Worm (Caenorhabditis elegans): Measurements from ENCODE around the gene cyp-34A7.

cyp-34A7 gene

ce11 chrV:3935892-3936478 is 27.6 kb downstream of the cyp-34A7 start, which contains the start of gene cyp-35A5:
TSS of gene cyp-35A5 (plus strand) at chrV:3936326.
- no peak for TF ChIP-seq athp-1 (tag; optimal IDR thresholded peaks at IDR 0.05)
- TF ChIP-seq nhr-80 (tag; optimal IDR thresholded peaks at IDR 0.05): peak; percentile 5

DNA sequence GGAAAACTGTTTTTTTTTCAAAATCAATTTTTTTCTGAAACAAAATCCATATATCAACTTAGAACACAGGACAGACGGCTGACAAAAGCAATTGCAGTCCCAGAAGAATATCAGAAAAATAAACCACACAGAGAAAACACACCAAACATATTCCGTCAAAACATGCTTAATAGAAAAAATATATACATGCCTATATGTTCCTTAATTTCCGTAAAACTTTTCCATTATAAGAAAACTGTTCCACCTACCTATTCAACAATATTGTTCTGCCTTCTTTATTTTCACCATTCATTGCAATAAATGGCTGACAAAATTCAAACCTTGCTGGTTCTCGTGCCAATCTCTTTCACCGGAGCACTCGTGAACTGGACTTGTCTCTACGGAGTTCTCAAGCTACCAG is 32.3 kb downstream of the cyp-34A7 start, which contains the start of gene srx-63:
TSS of gene srx-63 (plus strand) at position 301 of the 400 bp plus-strand sequence.
- TF ChIP-seq atf-7 (tag; optimal IDR thresholded peaks at IDR 0.05) (no peak), gei-17 (GFP tag; optimal IDR thresholded peaks at IDR 0.05) (no peak), ceh-27 (GFP tag; optimal IDR thresholded peaks at IDR 0.05) (no peak), lin-40 (tag; optimal IDR thresholded peaks at IDR 0.05) (no peak), ccch-3 (GFP tag; optimal IDR thresholded peaks at IDR 0.05) (no peak), lin-54 (GFP tag; optimal IDR thresholded peaks at IDR 0.05) (no peak)

DNA sequence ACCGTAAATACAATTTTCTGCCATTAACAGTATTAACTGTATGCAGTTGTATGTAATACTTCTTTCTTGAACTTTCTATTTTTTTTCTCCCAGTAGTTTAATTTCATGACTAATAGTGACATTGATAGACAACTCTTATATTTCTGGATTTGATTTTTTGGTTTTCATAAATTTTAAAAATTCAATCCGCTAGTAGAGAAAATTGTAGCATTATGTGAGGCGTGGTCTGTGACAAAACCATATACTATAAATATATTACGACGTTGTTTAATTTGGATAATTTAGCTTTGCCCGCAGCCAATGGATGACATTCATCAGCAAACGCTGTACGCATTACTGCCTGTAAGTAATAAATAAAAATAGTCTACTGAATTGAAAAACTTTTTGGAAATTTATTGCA is 34.5 kb downstream of the cyp-34A7 start, which contains the start of gene srx-64:
TSS of gene srx-64 (plus strand) at position 301 of the 400 bp plus-strand sequence.
- TF ChIP-seq D2030.7 (GFP tag; IDR thresholded peaks at IDR 0.05): no peak
- TF ChIP-seq hlh-12 (tag; optimal IDR thresholded peaks at IDR 0.05): no peak
- TF ChIP-seq pbrm-1 (GFP tag; IDR thresholded peaks at IDR 0.05): no peak
- TF ChIP-seq atf-7 (tag; optimal IDR thresholded peaks at IDR 0.05): no peak
- no peak for TF ChIP-seq F33H1.4 (GFP tag; IDR thresholded peaks at IDR 0.05)
- TF ChIP-seq sea-2 (GFP tag; IDR thresholded peaks at IDR 0.05): no peak
- no peak for TF ChIP-seq sdz-38 (tag; optimal IDR thresholded peaks at IDR 0.05)
- TF ChIP-seq nfya-2 (GFP tag; IDR thresholded peaks at IDR 0.05): no peak
- no peak for TF ChIP-seq ztf-26 (tag; optimal IDR thresholded peaks at IDR 0.05)
- no peak for TF ChIP-seq ceh-58 (GFP tag; IDR thresholded peaks at IDR 0.05)
- TF ChIP-seq rpc-1 (optimal IDR thresholded peaks at IDR 0.05): no peak
- no peak for TF ChIP-seq rpc-1 (tag; optimal IDR thresholded peaks at IDR 0.05)
- no peak for TF ChIP-seq lin-40 (tag; optimal IDR thresholded peaks at IDR 0.05)

ce11 chrV:3927522-3927921 is 36.1 kb downstream of the cyp-34A7 start:
- TF ChIP-seq ztf-28 (GFP tag; IDR thresholded peaks at IDR 0.05) (no peak), madf-8 (GFP tag; conservative IDR thresholded peaks at IDR 0.05) (no peak), F57C9.4 (tag; optimal IDR thresholded peaks at IDR 0.05) (no peak), F55B11.4 (tag; optimal IDR thresholded peaks at IDR 0.05; ENCODE audit: borderline replicate concordance, insufficient read depth) (no peak), ztf-25 (GFP tag; IDR thresholded peaks at IDR 0.05) (no peak), aptf-3 (GFP tag; IDR thresholded peaks at IDR 0.05) (no peak), Y53G8AR.9 (GFP tag; conservative IDR thresholded peaks at IDR 0.05) (no peak), nfya-2 (GFP tag; IDR thresholded peaks at IDR 0.05) (no peak), chd-7 (tag; optimal IDR thresholded peaks at IDR 0.05) (no peak), nfyb-1 (GFP tag; IDR thresholded peaks at IDR 0.05) (no peak), ceh-100 (GFP tag; IDR thresholded peaks at IDR 0.05) (no peak), ets-4 (GFP tag; optimal IDR thresholded peaks at IDR 0.05) (no peak), snpc-4 (GFP tag; optimal IDR thresholded peaks at IDR 0.05) (no peak), snpc-4 (tag; optimal IDR thresholded peaks at IDR 0.05) (peak in 2 of 4 experiments; percentile 74 to 84), T07F8.4 (tag; optimal IDR thresholded peaks at IDR 0.05) (no peak), hlh-12 (tag; optimal IDR thresholded peaks at IDR 0.05) (no peak), ztf-22 (GFP tag; optimal IDR thresholded peaks at IDR 0.05) (no peak), ceh-40 (GFP tag; IDR thresholded peaks at IDR 0.05) (no peak), nhr-120 (GFP tag; IDR thresholded peaks at IDR 0.05) (0 out of 2 replicates have a peak, but pooled peaks have one; percentile 43), mes-4 (tag; optimal IDR thresholded peaks at IDR 0.05) (no peak), bed-1 (GFP tag; IDR thresholded peaks at IDR 0.05) (no peak), B0035.1 (tag; optimal IDR thresholded peaks at IDR 0.05) (no peak), T26A5.8 (tag; optimal IDR thresholded peaks at IDR 0.05) (no peak), zfh-2 (GFP tag; conservative IDR thresholded peaks at IDR 0.05) (no peak; the same call in 1 of the 2 replicates), egl-18 (GFP tag; IDR thresholded peaks at IDR 0.05) (0 out of 2 replicates have a peak, but pooled peaks have one; percentile 30), hmg-1.2 (GFP tag; IDR thresholded peaks at IDR 0.05) (peak; percentile 57), die-1 (tag; optimal IDR thresholded peaks at IDR 0.05) (no peak), attf-5 (GFP tag; optimal IDR thresholded peaks at IDR 0.05) (no peak)

All from whole organism, young adult.